Worm (Caenorhabditis elegans): ENCODE results near the gene ZK402.1.

The ZK402.1 gene

DNA sequence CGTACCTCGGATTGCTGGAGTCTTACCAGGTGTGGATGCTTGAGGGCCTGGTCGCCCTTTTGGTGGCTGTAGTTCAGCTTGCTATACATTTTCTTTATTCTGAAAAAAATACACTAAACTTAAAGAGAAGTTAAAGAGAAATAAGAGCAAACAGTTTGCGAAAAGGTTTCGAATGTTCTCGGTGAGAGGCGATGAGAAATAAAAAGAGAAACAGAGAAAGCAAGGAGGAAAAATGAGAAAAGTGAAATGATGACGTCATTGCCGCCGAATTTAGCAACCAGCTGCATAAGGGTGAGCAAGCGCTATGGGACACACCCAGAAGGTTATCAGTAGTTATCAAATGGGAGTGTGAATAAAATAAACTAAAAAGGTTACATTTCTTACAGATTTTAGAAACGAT is 49.7 kb downstream of the ZK402.1 start, which contains the start of gene cebp-1:
Gene cebp-1, minus strand, starts transcription at position 99 of the 400 bp plus-strand sequence.
- TF ChIP-seq cnd-1 (tag; optimal IDR thresholded peaks at IDR 0.05): no peak
- no peak for TF ChIP-seq mep-1 (tag; optimal IDR thresholded peaks at IDR 0.05)
- no peak for TF ChIP-seq nhr-28 (tag; optimal IDR thresholded peaks at IDR 0.05)
- TF ChIP-seq snpc-4 (tag; optimal IDR thresholded peaks at IDR 0.05): no peak
- TF ChIP-seq unc-120 (tag; optimal IDR thresholded peaks at IDR 0.05; ENCODE audit: poor library complexity, severe bottlenecking): no peak
- TF ChIP-seq elt-1 (tag; optimal IDR thresholded peaks at IDR 0.05; ENCODE audit: borderline replicate concordance, insufficient read depth): no peak
- TF ChIP-seq elt-3 (tag; optimal IDR thresholded peaks at IDR 0.05): no peak
- no peak for TF ChIP-seq lsy-2 (tag; optimal IDR thresholded peaks at IDR 0.05)
- no peak for TF ChIP-seq sptf-1 (tag; optimal IDR thresholded peaks at IDR 0.05)
- no peak for TF ChIP-seq flh-1 (GFP tag; optimal IDR thresholded peaks at IDR 0.05)
- TF ChIP-seq nhr-76 (tag; optimal IDR thresholded peaks at IDR 0.05): no peak
- TF ChIP-seq mls-2 (tag; optimal IDR thresholded peaks at IDR 0.05): no peak

DNA sequence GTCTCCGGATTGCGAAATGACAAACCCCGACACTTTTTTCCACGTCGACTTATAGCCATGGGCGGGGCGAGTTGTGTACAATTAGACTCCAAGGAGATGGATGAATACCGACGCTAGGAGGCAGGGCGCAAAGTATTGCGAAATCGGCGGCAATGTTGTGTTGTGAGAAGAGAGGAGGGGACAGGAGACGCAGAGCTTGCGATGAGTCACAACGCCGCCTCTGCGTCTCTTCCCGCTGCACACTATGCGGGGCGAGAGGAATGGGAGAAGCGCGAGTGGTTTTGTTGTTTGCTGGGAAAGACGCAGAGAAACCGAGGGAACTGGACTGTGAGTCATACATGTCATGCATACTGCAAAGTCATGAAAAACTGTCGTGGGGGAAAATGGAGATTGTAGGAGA is 50.3 kb downstream of the ZK402.1 start:
- peak; percentile 30 for TF ChIP-seq mep-1 (tag; optimal IDR thresholded peaks at IDR 0.05)
- peak; percentile 52 for TF ChIP-seq ces-1 (GFP tag; optimal IDR thresholded peaks at IDR 0.05)
- peak; percentile 51 for TF ChIP-seq sptf-1 (tag; optimal IDR thresholded peaks at IDR 0.05)
- TF ChIP-seq elt-3 (tag; optimal IDR thresholded peaks at IDR 0.05): peak; percentile 79
- peak; percentile 31 for TF ChIP-seq unc-120 (tag; optimal IDR thresholded peaks at IDR 0.05; ENCODE audit: poor library complexity, severe bottlenecking)
- TF ChIP-seq bed-3 (GFP tag; optimal IDR thresholded peaks at IDR 0.05): no peak
- peak; percentile 79 for TF ChIP-seq unc-62 (GFP tag; optimal IDR thresholded peaks at IDR 0.05)
- TF ChIP-seq pha-4 (tag; optimal IDR thresholded peaks at IDR 0.05): peak; percentile 79
- peak; percentile 24 for TF ChIP-seq ztf-11 (tag; optimal IDR thresholded peaks at IDR 0.05)
- TF ChIP-seq nhr-28 (tag; optimal IDR thresholded peaks at IDR 0.05): no peak
- peak; percentile 56 for TF ChIP-seq lsy-2 (tag; optimal IDR thresholded peaks at IDR 0.05)
- TF ChIP-seq ceh-39 (tag; optimal IDR thresholded peaks at IDR 0.05): no peak
- TF ChIP-seq elt-1 (tag; optimal IDR thresholded peaks at IDR 0.05; ENCODE audit: borderline replicate concordance, insufficient read depth): no peak
- no peak for TF ChIP-seq cnd-1 (tag; optimal IDR thresholded peaks at IDR 0.05)
- peak; percentile 84 for TF ChIP-seq nhr-237 (tag; optimal IDR thresholded peaks at IDR 0.05)
- peak; percentile 69 for TF ChIP-seq drap-1 (GFP tag; optimal IDR thresholded peaks at IDR 0.05)
- peak; percentile 40 for TF ChIP-seq mls-2 (tag; optimal IDR thresholded peaks at IDR 0.05)
- TF ChIP-seq hlh-1 (tag; optimal IDR thresholded peaks at IDR 0.05): peak; percentile 58
- peak; percentile 81 for TF ChIP-seq ham-2 (GFP tag; optimal IDR thresholded peaks at IDR 0.05)
- peak; percentile 66 for TF ChIP-seq M03D4.4 (tag; optimal IDR thresholded peaks at IDR 0.05)

Measured in whole organism, mixed stage, embryonic.